In genomic region chrIII:471644-472401, ce11 we compare ENCODE assay signal across 7 worm cellular contexts.
TF ChIP-seq lines count a peak whose summit lies in the region.

magu-1 (minus strand) TSS chrIII:471702.
nemp-1 (plus strand) TSS chrIII:472317.

TF ChIP-seq in whole organism, L1 larva, 84 proteins besides CTCF, POLR2A, EP300 and RAD21:
- TF ChIP-seq efl-1 (optimal IDR thresholded peaks at IDR 0.05; lab: Kevin White, UChicago) = peak; percentile 64 to 70
- TF ChIP-seq efl-1 (GFP tag; optimal IDR thresholded peaks at IDR 0.05 in 1 of 2; lab: Kevin White, UChicago) = peak; percentile 62 to 91
- peak; percentile 29 to 44 (median 40) for TF ChIP-seq dpl-1 (GFP tag; optimal IDR thresholded peaks at IDR 0.05; lab: Kevin White, UChicago)
- TF ChIP-seq lsy-2 (tag; optimal IDR thresholded peaks at IDR 0.05; lab: Kevin White, UChicago) = peak in 1 of 2 experiments; percentile 30
- TF ChIP-seq irx-1 (tag; optimal IDR thresholded peaks at IDR 0.05; lab: Kevin White, UChicago) = no peak
- TF ChIP-seq lin-35 (GFP tag; optimal IDR thresholded peaks at IDR 0.05; lab: Kevin White, UChicago) = peak in 1 of 2 experiments; percentile 53
- TF ChIP-seq ama-1 (optimal IDR thresholded peaks at IDR 0.05; lab: Kevin White, UChicago) = no peak
- no peak for TF ChIP-seq nhr-76 (tag; optimal IDR thresholded peaks at IDR 0.05; lab: Kevin White, UChicago)

TF ChIP-seq in whole organism, L2 larva, 48 proteins besides CTCF, POLR2A, EP300 and RAD21:
- TF ChIP-seq lsy-2 (tag; optimal IDR thresholded peaks at IDR 0.05; lab: Kevin White, UChicago) (peak in 1 of 2 experiments; percentile 16), nhr-21 (tag; optimal IDR thresholded peaks at IDR 0.05; lab: Kevin White, UChicago) (no peak), unc-55 (GFP tag; optimal IDR thresholded peaks at IDR 0.05; lab: Kevin White, UChicago) (peak; percentile 46)
TF ChIP-seq in whole organism, L2 larva: peak in this region for 2.

TF ChIP-seq in whole organism, L3 larva, 47 proteins besides CTCF, POLR2A, EP300 and RAD21:
- TF ChIP-seq eor-1 (tag; optimal IDR thresholded peaks at IDR 0.05; lab: Kevin White, UChicago) (no peak), pha-4 (tag; optimal IDR thresholded peaks at IDR 0.05; lab: Kevin White, UChicago) (peak; percentile 8), lin-15B (tag; optimal IDR thresholded peaks at IDR 0.05; lab: Kevin White, UChicago) (peak; percentile 17), ceh-82 (tag; optimal IDR thresholded peaks at IDR 0.05; lab: Kevin White, UChicago) (no peak)

TF ChIP-seq in whole organism, L4 larva, 104 proteins besides CTCF, POLR2A, EP300 and RAD21:
- TF ChIP-seq dpl-1 (GFP tag; optimal IDR thresholded peaks at IDR 0.05; lab: Kevin White, UChicago) = peak; percentile 41
- no peak for TF ChIP-seq daf-16 (GFP tag; optimal IDR thresholded peaks at IDR 0.05; lab: Kevin White, UChicago)
- no peak for TF ChIP-seq daf-16 (tag; optimal IDR thresholded peaks at IDR 0.05; lab: Kevin White, UChicago)
- no peak for TF ChIP-seq lim-7 (GFP tag; IDR thresholded peaks at IDR 0.05; lab: Robert Waterston, UW)
- TF ChIP-seq snpc-4 (tag; optimal IDR thresholded peaks at IDR 0.05; lab: Kevin White, UChicago) = no peak
- TF ChIP-seq lin-15B (tag; optimal IDR thresholded peaks at IDR 0.05; lab: Kevin White, UChicago) = no peak
- no peak for TF ChIP-seq hif-1 (tag; optimal IDR thresholded peaks at IDR 0.05; lab: Kevin White, UChicago)
- TF ChIP-seq T20F7.1 (GFP tag; optimal IDR thresholded peaks at IDR 0.05; lab: Kevin White, UChicago) = peak; percentile 93

TF ChIP-seq in whole organism, late embryonic, 69 proteins besides CTCF, POLR2A, EP300 and RAD21:
- TF ChIP-seq hlh-30 (tag; optimal IDR thresholded peaks at IDR 0.05; lab: Kevin White, UChicago; ENCODE audit: insufficient read depth) = no peak
- no peak for TF ChIP-seq rnt-1 (tag; optimal IDR thresholded peaks at IDR 0.05; lab: Kevin White, UChicago)
- no peak for TF ChIP-seq sox-2 (GFP tag; IDR thresholded peaks at IDR 0.05; lab: Robert Waterston, UW)
- TF ChIP-seq mec-3 (tag; optimal IDR thresholded peaks at IDR 0.05; lab: Kevin White, UChicago; ENCODE audit: borderline replicate concordance) = no peak
- TF ChIP-seq ceh-6 (GFP tag; optimal IDR thresholded peaks at IDR 0.05; lab: Kevin White, UChicago) = no peak
- peak; percentile 9 for TF ChIP-seq unc-42 (tag; optimal IDR thresholded peaks at IDR 0.05; lab: Kevin White, UChicago)
- no peak for TF ChIP-seq ahr-1 (tag; optimal IDR thresholded peaks at IDR 0.05; lab: Kevin White, UChicago)
TF ChIP-seq in whole organism, late embryonic: peak in this region for 1.

TF ChIP-seq in whole organism, mixed stage, embryonic, 35 proteins besides CTCF, POLR2A, EP300 and RAD21:
- TF ChIP-seq unc-62 (GFP tag; optimal IDR thresholded peaks at IDR 0.05; lab: Kevin White, UChicago) = no peak
- TF ChIP-seq unc-39 (tag; optimal IDR thresholded peaks at IDR 0.05; lab: Kevin White, UChicago) = no peak
- no peak for TF ChIP-seq hlh-1 (tag; optimal IDR thresholded peaks at IDR 0.05; lab: Kevin White, UChicago)
- peak; percentile 25 for TF ChIP-seq ces-1 (GFP tag; optimal IDR thresholded peaks at IDR 0.05; lab: Kevin White, UChicago)

TF ChIP-seq in whole organism, young adult, 124 proteins besides CTCF, POLR2A, EP300 and RAD21:
- TF ChIP-seq lsl-1 (GFP tag; optimal IDR thresholded peaks at IDR 0.05; lab: Kevin White, UChicago) = peak; percentile 40
- TF ChIP-seq hlh-12 (tag; optimal IDR thresholded peaks at IDR 0.05; lab: Kevin White, UChicago) = no peak
- peak; percentile 13 for TF ChIP-seq xnd-1 (tag; optimal IDR thresholded peaks at IDR 0.05; lab: Kevin White, UChicago)
- no peak for TF ChIP-seq akir-1 (GFP tag; optimal IDR thresholded peaks at IDR 0.05; lab: Kevin White, UChicago)
- TF ChIP-seq ama-1 (optimal IDR thresholded peaks at IDR 0.05; lab: Kevin White, UChicago) = no peak
- no peak for TF ChIP-seq ama-1 (GFP tag; optimal IDR thresholded peaks at IDR 0.05; lab: Kevin White, UChicago)
- peak; percentile 71 for TF ChIP-seq madf-6 (GFP tag; IDR thresholded peaks at IDR 0.05; lab: Robert Waterston, UW)
- no peak for TF ChIP-seq lin-26 (GFP tag; IDR thresholded peaks at IDR 0.05; lab: Robert Waterston, UW)
- no peak for TF ChIP-seq rec-8 (tag; optimal IDR thresholded peaks at IDR 0.05; lab: Kevin White, UChicago)
- TF ChIP-seq lir-1 (GFP tag; conservative IDR thresholded peaks at IDR 0.05; lab: Robert Waterston, UW) = no peak
- TF ChIP-seq aptf-2 (GFP tag; conservative IDR thresholded peaks at IDR 0.05; lab: Robert Waterston, UW) = no peak
- peak; percentile 38 for TF ChIP-seq dpl-1 (GFP tag; optimal IDR thresholded peaks at IDR 0.05; lab: Kevin White, UChicago)
- TF ChIP-seq F23B12.7 (tag; optimal IDR thresholded peaks at IDR 0.05; lab: Kevin White, UChicago; ENCODE audit: insufficient read depth) = peak; percentile 16
- TF ChIP-seq sptf-2 (GFP tag; optimal IDR thresholded peaks at IDR 0.05; lab: Kevin White, UChicago) = no peak
- no peak for TF ChIP-seq K11D2.4 (GFP tag; IDR thresholded peaks at IDR 0.05; lab: Robert Waterston, UW)
- peak; percentile 27 for TF ChIP-seq F49E8.2 (tag; optimal IDR thresholded peaks at IDR 0.05; lab: Kevin White, UChicago; ENCODE audit: insufficient read depth)
- peak; percentile 6; the same call in 1 of the 2 replicates for TF ChIP-seq madf-8 (GFP tag; conservative IDR thresholded peaks at IDR 0.05; lab: Robert Waterston, UW)
- peak; percentile 83 for TF ChIP-seq F33H1.4 (GFP tag; IDR thresholded peaks at IDR 0.05; lab: Robert Waterston, UW)
- no peak for TF ChIP-seq snpc-4 (GFP tag; optimal IDR thresholded peaks at IDR 0.05; lab: Kevin White, UChicago)
- no peak for TF ChIP-seq snpc-4 (tag; optimal IDR thresholded peaks at IDR 0.05; lab: Kevin White, UChicago)
- no peak for TF ChIP-seq B0261.1 (tag; optimal IDR thresholded peaks at IDR 0.05; lab: Kevin White, UChicago)
- TF ChIP-seq rpc-1 (optimal IDR thresholded peaks at IDR 0.05; lab: Kevin White, UChicago) = no peak
- TF ChIP-seq rpc-1 (tag; optimal IDR thresholded peaks at IDR 0.05; lab: Kevin White, UChicago) = no peak
- no peak for TF ChIP-seq attf-6 (GFP tag; IDR thresholded peaks at IDR 0.05; lab: Robert Waterston, UW)
- TF ChIP-seq lin-54 (GFP tag; optimal IDR thresholded peaks at IDR 0.05; lab: Kevin White, UChicago) = peak; percentile 54
- TF ChIP-seq tbp1 (GFP tag; optimal IDR thresholded peaks at IDR 0.05; lab: Kevin White, UChicago) = no peak
- no peak for TF ChIP-seq aptf-3 (GFP tag; IDR thresholded peaks at IDR 0.05; lab: Robert Waterston, UW)
- peak; percentile 77 for TF ChIP-seq efl-1 (GFP tag; optimal IDR thresholded peaks at IDR 0.05; lab: Kevin White, UChicago)
- TF ChIP-seq D2030.7 (GFP tag; IDR thresholded peaks at IDR 0.05; lab: Robert Waterston, UW) = peak; percentile 65; the same call in 1 of the 2 replicates
- TF ChIP-seq attf-3 (GFP tag; conservative IDR thresholded peaks at IDR 0.05; lab: Robert Waterston, UW) = peak; percentile 83
- no peak for TF ChIP-seq gei-17 (GFP tag; optimal IDR thresholded peaks at IDR 0.05; lab: Kevin White, UChicago)
